Worm (Caenorhabditis elegans): ENCODE measurements around the gene srw-11.
"Not testable (repeated sequence)": the region's sequence is repeated elsewhere in the genome, so short reads cannot be mapped to it uniquely, and the experiment has no call there.

The srw-11 gene

ce11 chrV:15211869-15212268 is 28.2 kb downstream of the srw-11 start, which contains the start of gene sri-24:
Gene sri-24, plus strand, starts transcription at chrV:15212169.
- TF ChIP-seq pqm-1 (tag; optimal IDR thresholded peaks at IDR 0.05); ztf-11 (tag; optimal IDR thresholded peaks at IDR 0.05); ctbp-1 (GFP tag; IDR thresholded peaks at IDR 0.05): not testable (repeated sequence)

- TF ChIP-seq spr-3 (GFP tag; optimal IDR thresholded peaks at IDR 0.05); lin-15B (tag; optimal IDR thresholded peaks at IDR 0.05); madf-5 (GFP tag; IDR thresholded peaks at IDR 0.05): not testable (repeated sequence)
Observed at ce11 chrV:15207681-15208080, 32.4 kb downstream of the srw-11 start, which contains the start of gene C41G6.12. Gene C41G6.12, minus strand, starts transcription at chrV:15207781.

- TF ChIP-seq nhr-10 (tag; optimal IDR thresholded peaks at IDR 0.05) (no peak), mxl-2 (GFP tag; conservative IDR thresholded peaks at IDR 0.05) (no peak), lim-7 (GFP tag; IDR thresholded peaks at IDR 0.05) (no peak)
Observed at ce11 chrV:15199768-15200167, 40.3 kb downstream of the srw-11 start, which contains the start of gene Y75B12B.10. Gene Y75B12B.10, plus strand, starts transcription at chrV:15200068.

ce11 chrV:15197955-15198354 is 42.2 kb downstream of the srw-11 start, which contains the start of gene srw-1:
Gene srw-1, plus strand, starts transcription at chrV:15198255.
- TF ChIP-seq fkh-10 (GFP tag; optimal IDR thresholded peaks at IDR 0.05) = no peak
- no peak for TF ChIP-seq snpc-1.2 (GFP tag; IDR thresholded peaks at IDR 0.05)
- TF ChIP-seq arid-1 (GFP tag; conservative IDR thresholded peaks at IDR 0.05) = no peak
- no peak for TF ChIP-seq sdz-12 (GFP tag; optimal IDR thresholded peaks at IDR 0.05)

- TF ChIP-seq Y5F2A.4 (GFP tag; optimal IDR thresholded peaks at IDR 0.05) (no peak), aha-1 (tag) (no peak), tra-1 (GFP tag; IDR thresholded peaks at IDR 0.05) (no peak), daf-8 (GFP tag; IDR thresholded peaks at IDR 0.05) (no peak), ZK337.2 (GFP tag; IDR thresholded peaks at IDR 0.05) (no peak), ceh-20 (GFP tag; IDR thresholded peaks at IDR 0.05) (no peak), nhr-237 (tag; optimal IDR thresholded peaks at IDR 0.05) (no peak)
Observed at ce11 chrV:15193909-15194308, 46.2 kb downstream of the srw-11 start, which contains the start of gene Y75B12B.13. Gene Y75B12B.13, minus strand, starts transcription at chrV:15194009.

- TF ChIP-seq nhr-6 (tag; optimal IDR thresholded peaks at IDR 0.05) = peak; percentile 81
- TF ChIP-seq lin-38 (GFP tag; IDR thresholded peaks at IDR 0.05) = peak; percentile 35; the same call in 1 of the 2 replicates
- no peak for TF ChIP-seq daf-16 (GFP tag; optimal IDR thresholded peaks at IDR 0.05)
- TF ChIP-seq daf-16 (tag; optimal IDR thresholded peaks at IDR 0.05) = peak; percentile 44
- TF ChIP-seq F44E2.7 (GFP tag; IDR thresholded peaks at IDR 0.05) = no peak
- TF ChIP-seq F26F4.8 (GFP tag; conservative IDR thresholded peaks at IDR 0.05) = no peak
- no peak for TF ChIP-seq aly-2 (tag; optimal IDR thresholded peaks at IDR 0.05)
- no peak for TF ChIP-seq F10B5.3 (tag; optimal IDR thresholded peaks at IDR 0.05)
- no peak for TF ChIP-seq ZK337.2 (GFP tag; IDR thresholded peaks at IDR 0.05)
- TF ChIP-seq nhr-42 (GFP tag; IDR thresholded peaks at IDR 0.05) = no peak
- peak; percentile 84 for TF ChIP-seq pqm-1 (tag; optimal IDR thresholded peaks at IDR 0.05)
- no peak for TF ChIP-seq unc-130 (GFP tag; optimal IDR thresholded peaks at IDR 0.05)
- TF ChIP-seq mxl-3 (GFP tag; optimal IDR thresholded peaks at IDR 0.05) = peak; percentile 24
- TF ChIP-seq mes-2 (tag; optimal IDR thresholded peaks at IDR 0.05; ENCODE audit: poor library complexity, severe bottlenecking) = peak; percentile 35
- TF ChIP-seq mep-1 (tag; optimal IDR thresholded peaks at IDR 0.05) = peak; percentile 13
- TF ChIP-seq daf-19 (GFP tag; conservative IDR thresholded peaks at IDR 0.05) = no peak
- TF ChIP-seq dmd-6 (GFP tag; IDR thresholded peaks at IDR 0.05) = peak; percentile 76
- TF ChIP-seq hlh-30 (tag; optimal IDR thresholded peaks at IDR 0.05; ENCODE audit: insufficient read depth) = peak; percentile 44
- no peak for TF ChIP-seq ceh-62 (tag; optimal IDR thresholded peaks at IDR 0.05)
- TF ChIP-seq hif-1 (tag; optimal IDR thresholded peaks at IDR 0.05) = no peak
- no peak for TF ChIP-seq hmg-1.1 (GFP tag; IDR thresholded peaks at IDR 0.05)
- TF ChIP-seq dpl-1 (GFP tag; optimal IDR thresholded peaks at IDR 0.05) = no peak
- peak; percentile 78 for TF ChIP-seq dve-1 (tag; optimal IDR thresholded peaks at IDR 0.05; ENCODE audit: insufficient read depth)
- no peak for TF ChIP-seq daf-12 (tag; optimal IDR thresholded peaks at IDR 0.05)
- TF ChIP-seq nhr-77 (tag; optimal IDR thresholded peaks at IDR 0.05) = peak; percentile 31
Observed at ce11 chrV:15192377-15192776, 47.7 kb downstream of the srw-11 start, which contains the start of gene plc-2. Gene plc-2, plus strand, starts transcription at chrV:15192572.

All from whole organism, L4 larva.